Worm (Caenorhabditis elegans) whole organism, L3 larva: ENCODE results near the gene K02E10.6.

Experiments
- R02D3.7 ChIP-seq: fragments of 150-350 bp; optimal IDR thresholded peaks from 2 replicates; lab custom pipeline; 2014; ENCODE audit warnings: missing biosample characterization, missing genetic modification characterization
- ZK546.5 ChIP-seq: sonication (generic microtip); optimal IDR thresholded peaks from 2 replicates; lab custom pipeline; 2017; ENCODE audit warnings: missing biosample characterization, missing genetic modification characterization
- aly-2 ChIP-seq: fragments of 150-350 bp; optimal IDR thresholded peaks from 2 replicates; lab custom pipeline; 2014; ENCODE audit warnings: missing biosample characterization, missing genetic modification characterization
- ama-1 ChIP-seq: fragments of 150-350 bp; optimal IDR thresholded peaks from 2 replicates; lab custom pipeline; 2018
- ceh-16 ChIP-seq: sonication (generic microtip); optimal IDR thresholded peaks from 2 replicates; lab custom pipeline; 2017; ENCODE audit warnings: missing biosample characterization, missing genetic modification characterization
- ceh-28 ChIP-seq: fragments of 150-350 bp; optimal IDR thresholded peaks from 2 replicates; lab custom pipeline; 2014; ENCODE audit warnings: missing biosample characterization, missing genetic modification reagents, missing genetic modification characterization
- ceh-82 ChIP-seq: fragments of 150-350 bp; optimal IDR thresholded peaks from 2 replicates; lab custom pipeline; 2014; ENCODE audit warnings: missing biosample characterization, missing genetic modification characterization
- ceh-9 ChIP-seq: sonication (generic microtip); optimal IDR thresholded peaks from 2 replicates; lab custom pipeline; 2018; ENCODE audit warnings: missing biosample characterization, missing genetic modification characterization
- daf-12 ChIP-seq: fragments of 150-350 bp; optimal IDR thresholded peaks from 2 replicates; lab custom pipeline; 2014; ENCODE audit warnings: missing biosample characterization, missing genetic modification reagents, missing genetic modification characterization
- egl-27 ChIP-seq: sonication (generic microtip); optimal IDR thresholded peaks from 4 replicates; lab custom pipeline; 2017; ENCODE audit warnings: missing biosample characterization, missing genetic modification reagents, missing genetic modification characterization
- egl-5 ChIP-seq: fragments of 150-350 bp; optimal IDR thresholded peaks from 2 replicates; lab custom pipeline; 2017; ENCODE audit warnings: missing biosample characterization, missing genetic modification reagents, missing genetic modification characterization, inconsistent platforms
- elt-1 ChIP-seq: fragments of 150-350 bp; optimal IDR thresholded peaks from 2 replicates; lab custom pipeline; 2014; ENCODE audit warnings: missing biosample characterization, missing genetic modification characterization
- elt-2 ChIP-seq: sonication (generic microtip); optimal IDR thresholded peaks from 2 replicates; lab custom pipeline; 2016; ENCODE audit warnings: missing genetic modification reagents, mild to moderate bottlenecking, missing genetic modification characterization, missing compliant biosample characterization
- elt-3 ChIP-seq, 3 experiments: fragments of 150-350 bp in 1 of 3; sonication (generic microtip) in 2 of 3; optimal IDR thresholded peaks; 2 replicates in 2 of 3; 4 replicates in 1 of 3; lab custom pipeline; 2014 to 2017; ENCODE audit warnings: missing biosample characterization in 3 of 3, missing genetic modification characterization in 3 of 3
- eor-1 ChIP-seq, 2 experiments: fragments of 150-350 bp; optimal IDR thresholded peaks; 2 replicates each; lab custom pipeline; 2014 to 2018; ENCODE audit warnings: missing biosample characterization in 2 of 2, missing genetic modification characterization in 2 of 2
- fkh-10 ChIP-seq: sonication (generic microtip); optimal IDR thresholded peaks from 2 replicates; lab custom pipeline; 2017; ENCODE audit warnings: missing biosample characterization, missing genetic modification reagents, missing genetic modification characterization
- fos-1 ChIP-seq: fragments of 150-350 bp; optimal IDR thresholded peaks from 2 replicates; lab custom pipeline; 2014; ENCODE audit warnings: missing biosample characterization, missing genetic modification characterization
- jun-1 ChIP-seq: fragments of 150-350 bp; optimal IDR thresholded peaks from 2 replicates; lab custom pipeline; 2014; ENCODE audit warnings: missing biosample characterization, missing genetic modification reagents, missing genetic modification characterization
- lin-15B ChIP-seq: fragments of 150-350 bp; optimal IDR thresholded peaks from 2 replicates; lab custom pipeline; 2014; ENCODE audit warnings: missing biosample characterization, missing genetic modification characterization
- lin-39 ChIP-seq: fragments of 150-350 bp; optimal IDR thresholded peaks from 2 replicates; lab custom pipeline; 2018; ENCODE audit warnings: missing biosample characterization, missing genetic modification reagents, missing genetic modification characterization
- lsy-12 ChIP-seq: sonication (generic microtip); optimal IDR thresholded peaks from 2 replicates; lab custom pipeline; 2016; ENCODE audit warnings: mild to moderate bottlenecking, missing genetic modification characterization, missing compliant biosample characterization
- mdl-1 ChIP-seq: fragments of 150-350 bp; optimal IDR thresholded peaks from 2 replicates; lab custom pipeline; 2014; ENCODE audit warnings: missing biosample characterization, missing genetic modification characterization
- mml-1 ChIP-seq: fragments of 150-350 bp; sonication (generic microtip); optimal IDR thresholded peaks from 3 replicates; lab custom pipeline; 2014; ENCODE audit warnings: missing biosample characterization, missing genetic modification characterization
- nfya-1 ChIP-seq: sonication (generic microtip); optimal IDR thresholded peaks from 2 replicates; lab custom pipeline; 2017; ENCODE audit warnings: missing genetic modification characterization, mild to moderate bottlenecking, missing compliant biosample characterization, antibody characterized with exemption, moderate library complexity; ENCODE audit not compliant: insufficient read depth
- nhr-11 ChIP-seq: fragments of 150-350 bp; optimal IDR thresholded peaks from 2 replicates; lab custom pipeline; 2014; ENCODE audit warnings: missing biosample characterization, missing genetic modification characterization
- nhr-12 ChIP-seq: fragments of 150-350 bp; optimal IDR thresholded peaks from 2 replicates; lab custom pipeline; 2014; ENCODE audit warnings: missing biosample characterization, missing genetic modification characterization
- nhr-237 ChIP-seq: fragments of 150-350 bp; optimal IDR thresholded peaks from 2 replicates; lab custom pipeline; 2014; ENCODE audit warnings: missing biosample characterization, missing genetic modification characterization
- nhr-25 ChIP-seq: sonication (generic microtip); optimal IDR thresholded peaks from 2 replicates; lab custom pipeline; 2017; ENCODE audit warnings: missing biosample characterization, missing genetic modification characterization
- nhr-28 ChIP-seq: fragments of 150-350 bp; optimal IDR thresholded peaks from 2 replicates; lab custom pipeline; 2014; ENCODE audit warnings: missing biosample characterization, missing genetic modification characterization
- nhr-43 ChIP-seq: sonication (generic microtip); optimal IDR thresholded peaks from 2 replicates; lab custom pipeline; 2016; ENCODE audit warnings: mild to moderate bottlenecking, missing genetic modification characterization, missing compliant biosample characterization; ENCODE audit not compliant: poor library complexity, severe bottlenecking
- nhr-67 ChIP-seq: fragments of 150-350 bp; optimal IDR thresholded peaks from 2 replicates; lab custom pipeline; 2014; ENCODE audit warnings: missing biosample characterization, missing genetic modification characterization
- nhr-76 ChIP-seq: fragments of 150-350 bp; sonication (generic microtip); optimal IDR thresholded peaks from 5 replicates; lab custom pipeline; 2014; ENCODE audit warnings: missing biosample characterization, missing genetic modification characterization
- nhr-77 ChIP-seq: fragments of 150-350 bp; optimal IDR thresholded peaks from 2 replicates; lab custom pipeline; 2014; ENCODE audit warnings: missing biosample characterization, missing genetic modification characterization
- pha-4 ChIP-seq: fragments of 150-350 bp; optimal IDR thresholded peaks from 2 replicates; lab custom pipeline; 2014; ENCODE audit warnings: missing biosample characterization, missing genetic modification reagents, missing genetic modification characterization
- sea-2 ChIP-seq: fragments of 150-350 bp; sonication (generic microtip); optimal IDR thresholded peaks from 4 replicates; lab custom pipeline; 2014; ENCODE audit warnings: missing biosample characterization, missing genetic modification reagents, missing genetic modification characterization
- skn-1 ChIP-seq: fragments of 150-350 bp; optimal IDR thresholded peaks from 2 replicates; lab custom pipeline; 2014; ENCODE audit warnings: missing biosample characterization, missing genetic modification characterization
- snpc-4 ChIP-seq: fragments of 150-350 bp; optimal IDR thresholded peaks from 2 replicates; lab custom pipeline; 2014; ENCODE audit warnings: missing biosample characterization, missing genetic modification characterization
- tbx-2 ChIP-seq: sonication (generic microtip); optimal IDR thresholded peaks from 2 replicates; lab custom pipeline; 2016; ENCODE audit warnings: mild to moderate bottlenecking, missing genetic modification characterization, missing compliant biosample characterization
- unc-39 ChIP-seq: sonication (generic microtip); optimal IDR thresholded peaks from 4 replicates; lab custom pipeline; 2017; ENCODE audit warnings: missing biosample characterization, missing genetic modification characterization
- unc-62 ChIP-seq: fragments of 150-350 bp; sonication (generic microtip); optimal IDR thresholded peaks from 4 replicates; lab custom pipeline; 2014; ENCODE audit warnings: missing biosample characterization, missing genetic modification reagents, missing genetic modification characterization
- zag-1 ChIP-seq: fragments of 150-350 bp; optimal IDR thresholded peaks from 2 replicates; lab custom pipeline; 2014; ENCODE audit warnings: missing biosample characterization, missing genetic modification characterization
- ztf-11 ChIP-seq: fragments of 150-350 bp; optimal IDR thresholded peaks from 2 replicates; lab custom pipeline; 2014; ENCODE audit warnings: missing biosample characterization, missing genetic modification characterization
- ztf-4 ChIP-seq: fragments of 150-350 bp; optimal IDR thresholded peaks from 2 replicates; lab custom pipeline; 2014; ENCODE audit warnings: missing biosample characterization, missing genetic modification characterization

The K02E10.6 gene

DNA sequence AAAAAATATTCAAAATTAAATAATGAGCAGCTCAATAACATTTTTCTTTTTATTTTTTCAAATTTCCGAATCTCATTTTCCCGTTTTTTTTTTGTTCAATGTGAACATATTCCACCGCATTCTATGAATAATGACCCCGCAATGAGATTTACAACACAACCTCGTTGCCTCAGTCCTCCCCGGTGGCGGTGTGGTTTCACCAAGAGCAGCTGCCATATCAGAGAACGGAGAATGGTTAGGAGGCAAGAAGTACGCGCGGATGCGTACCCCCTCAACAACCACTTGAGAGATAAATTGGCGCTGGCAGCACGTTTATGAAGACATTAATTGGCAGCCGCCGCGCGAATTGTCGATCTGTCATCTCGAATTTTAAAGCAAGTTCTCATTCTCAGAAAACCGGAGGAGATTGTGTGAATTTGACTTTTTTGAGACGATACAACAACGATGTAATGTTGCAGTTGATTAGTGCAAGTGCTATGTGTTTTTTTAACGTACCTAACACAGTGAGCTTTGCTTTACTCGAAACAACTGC lies 31.2 kb upstream of the K02E10.6 start:
- TF ChIP-seq lin-15B (tag; lab: Kevin White, UChicago) (no peak), lin-39 (tag; lab: Kevin White, UChicago) (peak; percentile 21)

DNA sequence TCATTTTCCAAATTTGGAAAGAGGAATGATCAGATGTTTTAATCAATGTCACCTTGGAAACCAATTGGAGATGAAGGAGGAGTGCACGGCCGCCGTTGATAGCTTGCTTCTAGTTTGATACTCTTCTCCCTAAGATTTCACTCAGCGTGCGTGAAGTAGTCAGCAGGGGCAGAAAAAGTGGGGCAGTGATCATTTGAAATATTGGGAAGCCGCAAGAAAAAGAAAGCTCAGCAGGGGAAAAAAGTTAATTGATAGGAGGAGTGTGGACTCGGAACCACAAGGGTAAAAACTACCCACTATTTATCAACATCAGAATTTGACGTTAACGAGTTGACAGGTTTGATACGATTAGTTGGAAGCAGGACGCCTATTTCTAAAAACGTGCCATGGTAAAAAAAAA lies 25.9 kb upstream of the K02E10.6 start, which contains the start of gene K02E10.7:
Gene K02E10.7, minus strand, starts transcription at position 101 of the 400 bp plus-strand sequence.
- TF ChIP-seq elt-1, result no peak
- TF ChIP-seq egl-5 (tag; lab: Kevin White, UChicago), result peak; percentile 50

DNA sequence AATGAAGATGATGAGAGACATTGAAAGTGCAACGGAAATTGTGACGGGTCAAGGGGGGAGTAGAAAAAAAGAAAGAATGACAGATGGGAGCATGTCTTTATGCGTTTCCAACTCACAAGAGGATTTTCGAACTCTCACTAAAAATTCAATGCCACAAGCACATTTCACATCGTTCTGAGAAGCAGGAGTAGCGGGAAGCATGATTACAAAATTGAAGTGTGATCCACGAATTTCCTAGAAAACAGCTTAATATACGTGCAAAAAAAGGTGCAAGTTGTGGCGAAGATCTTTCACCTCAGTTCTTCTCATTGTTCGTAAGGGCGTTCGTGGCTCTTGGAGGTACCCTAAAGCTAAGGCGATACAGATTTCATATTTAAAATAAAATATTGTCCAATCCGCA lies 24.2 kb upstream of the K02E10.6 start:
- TF ChIP-seq aly-2 (tag; lab: Kevin White, UChicago) (no peak), lin-39 (tag; lab: Kevin White, UChicago) (no peak), ama-1 (no peak), nfya-1 (no peak), R02D3.7 (tag; lab: Kevin White, UChicago) (no peak), mdl-1 (no peak), fkh-10 (GFP tag; lab: Kevin White, UChicago) (no peak), daf-12 (no peak), skn-1 (tag; lab: Kevin White, UChicago) (no peak), ceh-28 (tag; lab: Kevin White, UChicago) (no peak), egl-5 (tag; lab: Kevin White, UChicago) (no peak), pha-4 (no peak), sea-2 (GFP tag; lab: Kevin White, UChicago) (no peak)

DNA sequence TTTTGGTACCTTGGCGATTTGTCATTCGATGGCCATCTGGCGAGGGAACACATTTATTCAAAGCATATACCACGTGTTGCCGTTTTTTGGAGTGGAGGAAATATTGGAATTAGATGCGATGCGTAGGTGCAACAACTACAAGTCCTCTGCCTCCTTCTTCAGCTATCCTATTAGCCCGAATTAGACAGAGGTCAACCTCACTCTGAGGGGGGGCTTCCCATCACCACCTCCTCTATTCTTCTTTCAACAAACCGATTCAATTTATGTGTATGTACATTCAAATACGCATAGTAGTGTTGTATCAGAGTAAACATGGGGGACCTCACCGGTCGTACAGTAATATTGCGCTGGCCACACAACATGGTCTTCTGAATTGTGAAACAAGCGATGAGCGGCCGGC lies 15.2 kb upstream of the K02E10.6 start:
- no peak for TF ChIP-seq ceh-9
- peak; percentile 46 for TF ChIP-seq pha-4
- peak; percentile 21 for TF ChIP-seq nhr-25 (tag; lab: Kevin White, UChicago)
- peak; percentile 19 for TF ChIP-seq lin-39 (tag; lab: Kevin White, UChicago)
- TF ChIP-seq, all 47 proteins: peak for 3

DNA sequence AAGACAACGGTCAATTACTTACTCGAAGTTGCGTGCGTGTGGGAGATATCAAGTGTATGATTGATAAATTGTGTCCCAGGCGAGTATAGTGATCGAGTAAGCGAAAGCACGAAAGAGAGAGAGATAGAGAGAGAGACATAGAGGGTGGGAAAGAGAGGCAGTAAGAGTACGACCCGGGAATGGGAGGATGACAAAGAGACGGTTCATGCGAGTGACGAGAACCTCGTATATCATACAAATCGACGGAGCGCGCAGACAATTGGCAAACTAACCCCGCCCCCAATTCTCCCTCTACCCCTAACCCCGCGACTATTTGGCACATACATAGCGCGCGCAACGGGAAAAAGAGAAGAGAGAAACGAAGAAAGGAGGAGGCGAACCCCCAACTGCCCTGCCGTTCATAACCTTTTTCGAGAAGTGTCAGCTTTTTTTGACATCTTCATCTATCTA lies 13.3 kb upstream of the K02E10.6 start, which contains the start of gene rabr-1:
Gene rabr-1, plus strand, starts transcription at position 316 of the 450 bp plus-strand sequence.
- TF ChIP-seq unc-39, result no peak
- TF ChIP-seq eor-1 (tag; optimal IDR thresholded peaks at IDR 0.05; lab: Kevin White, UChicago), result no peak
- TF ChIP-seq elt-2 (tag; lab: Kevin White, UChicago), result peak; percentile 14
- no peak for TF ChIP-seq nhr-12 (tag; lab: Kevin White, UChicago)
- no peak for TF ChIP-seq ceh-82 (tag; lab: Kevin White, UChicago)
- TF ChIP-seq unc-62 (GFP tag; lab: Kevin White, UChicago), result no peak
- peak; percentile 21 for TF ChIP-seq nhr-43
- peak; percentile 10 for TF ChIP-seq lin-39 (tag; lab: Kevin White, UChicago)
- no peak for TF ChIP-seq skn-1 (tag; lab: Kevin White, UChicago)
- TF ChIP-seq nhr-77 (tag; lab: Kevin White, UChicago), result no peak
- TF ChIP-seq mdl-1, result no peak
- no peak for TF ChIP-seq elt-1
- TF ChIP-seq nhr-237 (tag; lab: Kevin White, UChicago), result no peak
- no peak for TF ChIP-seq ceh-9
- peak; percentile 76 for TF ChIP-seq nhr-25 (tag; lab: Kevin White, UChicago)
- no peak for TF ChIP-seq ZK546.5 (tag; lab: Kevin White, UChicago)
- TF ChIP-seq elt-3 (tag; optimal IDR thresholded peaks at IDR 0.05; lab: Kevin White, UChicago), result no peak
- TF ChIP-seq ztf-11 (tag; lab: Kevin White, UChicago), result no peak
- TF ChIP-seq aly-2 (tag; lab: Kevin White, UChicago), result no peak
- TF ChIP-seq nfya-1, result no peak
- TF ChIP-seq tbx-2 (tag; lab: Kevin White, UChicago), result no peak
- TF ChIP-seq lin-15B (tag; lab: Kevin White, UChicago), result no peak
- TF ChIP-seq nhr-11 (tag; lab: Kevin White, UChicago), result no peak
- no peak for TF ChIP-seq daf-12
- no peak for TF ChIP-seq egl-27
- no peak for TF ChIP-seq mml-1
- no peak for TF ChIP-seq fos-1
- no peak for TF ChIP-seq nhr-76
- TF ChIP-seq pha-4, result peak; percentile 23
- TF ChIP-seq jun-1, result no peak
- TF ChIP-seq ama-1, result no peak
- peak; percentile 44 for TF ChIP-seq ceh-28 (tag; lab: Kevin White, UChicago)
- TF ChIP-seq zag-1, result no peak
- TF ChIP-seq fkh-10 (GFP tag; lab: Kevin White, UChicago), result no peak
- no peak for TF ChIP-seq nhr-28 (tag; lab: Kevin White, UChicago)
- TF ChIP-seq lsy-12 (tag; lab: Kevin White, UChicago), result peak; percentile 45
- TF ChIP-seq nhr-67 (tag; lab: Kevin White, UChicago), result no peak
- TF ChIP-seq ceh-16 (tag; lab: Kevin White, UChicago), result peak; percentile 58
- TF ChIP-seq sea-2 (GFP tag; lab: Kevin White, UChicago), result no peak
- TF ChIP-seq ztf-4 (tag; lab: Kevin White, UChicago), result no peak
- TF ChIP-seq snpc-4 (tag; lab: Kevin White, UChicago), result no peak
- no peak for TF ChIP-seq egl-5 (tag; lab: Kevin White, UChicago)
